Fruit fly (Drosophila melanogaster): ENCODE results near the gene CG33322.

DNA sequence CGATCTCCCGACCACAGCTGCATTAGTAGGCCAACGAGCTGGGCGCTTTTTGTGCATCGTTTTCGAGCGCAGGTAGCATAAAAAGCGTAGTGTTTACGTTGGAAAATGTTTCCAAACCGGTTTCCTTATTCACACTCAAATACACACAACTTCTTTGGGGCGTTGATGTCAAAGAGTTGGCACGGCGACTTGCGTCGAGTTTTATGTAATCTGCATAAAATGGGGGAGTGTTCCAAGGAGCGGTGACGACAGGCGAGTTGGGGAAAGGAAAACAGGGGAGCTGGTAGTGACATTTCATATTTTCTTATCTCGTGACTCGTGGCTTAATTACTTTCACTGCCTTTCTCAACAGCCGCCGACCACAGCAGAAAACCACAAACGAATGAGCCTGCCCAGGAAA lies 21.4 kb downstream of the CG33322 start:
- TF ChIP-seq gce (GFP tag; IDR thresholded peaks at IDR 0.05) (no peak), CG11398 (GFP tag; optimal IDR thresholded peaks at IDR 0.05) (no peak), Opbp (GFP tag; IDR thresholded peaks at IDR 0.05; ENCODE audit: partially characterized antibody) (no peak), Abd-B (GFP tag; optimal IDR thresholded peaks at IDR 0.05) (no peak), CG12155 (GFP tag; optimal IDR thresholded peaks at IDR 0.05) (no peak), CG11504 (tag; optimal IDR thresholded peaks at IDR 0.05) (no peak), phol (tag; optimal IDR thresholded peaks at IDR 0.05) (no peak)

Data from whole organism, embryonic.